Fruit fly (Drosophila melanogaster) whole organism, embryonic: ENCODE data around the gene CG33107.

Experiments used
- Atf3 ChIP-seq: fragments of 200-800 bp; sonication (Bioruptor generic); optimal IDR thresholded peaks from 3 replicates; lab custom pipeline; 2016; ENCODE audit warnings: missing biosample characterization, missing genetic modification characterization
- Blimp-1 ChIP-seq: fragments of 200-800 bp; sonication (Bioruptor generic); optimal IDR thresholded peaks from 3 replicates; lab custom pipeline; 2018; ENCODE audit warnings: missing biosample characterization, missing genetic modification characterization, mild to moderate bottlenecking, moderate library complexity, missing genetic modification reagents
- CG1024 ChIP-seq: fragments of 200-800 bp; sonication (Bioruptor generic); IDR thresholded peaks from 2 replicates; pipeline ENCODE4 v1.3.6; 2022; ENCODE audit warnings: missing biosample characterization, missing genetic modification characterization
- CG10274 ChIP-seq: fragments of 200-800 bp; sonication (Bioruptor generic); optimal IDR thresholded peaks from 3 replicates; lab custom pipeline; 2017; ENCODE audit warnings: missing biosample characterization, mild to moderate bottlenecking, missing genetic modification characterization
- CG10462 ChIP-seq: fragments of 200-800 bp; sonication (Bioruptor generic); optimal IDR thresholded peaks from 2 replicates; lab custom pipeline; 2016; ENCODE audit warnings: missing biosample characterization, missing genetic modification characterization
- CG10959 ChIP-seq: fragments of 200-800 bp; sonication (Bioruptor generic); IDR thresholded peaks from 2 replicates; pipeline ENCODE4 v1.3.6; 2022; ENCODE audit warnings: missing biosample characterization, missing genetic modification characterization
- CG12071 ChIP-seq: fragments of 200-800 bp; sonication (Bioruptor generic); optimal IDR thresholded peaks from 3 replicates; lab custom pipeline; 2018; ENCODE audit warnings: missing biosample characterization, mild to moderate bottlenecking, missing genetic modification characterization
- CG12236 ChIP-seq: fragments of 200-800 bp; sonication (Bioruptor generic); optimal IDR thresholded peaks from 2 replicates; lab custom pipeline; 2016; ENCODE audit warnings: missing biosample characterization, missing genetic modification characterization
- CG1233 ChIP-seq: fragments of 200-800 bp; sonication (Bioruptor generic); optimal IDR thresholded peaks from 4 replicates; lab custom pipeline; 2018; ENCODE audit warnings: missing biosample characterization, mild to moderate bottlenecking, missing genetic modification characterization
- CG12942 ChIP-seq: fragments of 200-800 bp; sonication (Bioruptor generic); optimal IDR thresholded peaks from 3 replicates; lab custom pipeline; 2016; ENCODE audit warnings: missing biosample characterization, missing genetic modification characterization
- CG13894 ChIP-seq: fragments of 200-800 bp; sonication (Bioruptor generic); optimal IDR thresholded peaks from 3 replicates; lab custom pipeline; 2018; ENCODE audit warnings: missing biosample characterization, mild to moderate bottlenecking, missing genetic modification characterization, moderate library complexity
- CG15514 ChIP-seq: fragments of 200-800 bp; sonication (Bioruptor generic); optimal IDR thresholded peaks from 3 replicates; lab custom pipeline; 2017; ENCODE audit warnings: missing biosample characterization, missing genetic modification characterization, mild to moderate bottlenecking, moderate library complexity, missing genetic modification reagents
- CG1602 ChIP-seq: fragments of 200-800 bp; sonication (Bioruptor generic); optimal IDR thresholded peaks from 3 replicates; lab custom pipeline; 2016; ENCODE audit warnings: missing biosample characterization, missing genetic modification characterization
- CG30403 ChIP-seq: fragments of 200-800 bp; sonication (Bioruptor generic); optimal IDR thresholded peaks from 3 replicates; lab custom pipeline; 2016; ENCODE audit warnings: missing biosample characterization, missing genetic modification characterization
- CG31441 ChIP-seq: fragments of 200-800 bp; sonication (Bioruptor generic); IDR thresholded peaks from 2 replicates; pipeline ENCODE4 v1.3.6; 2022; ENCODE audit warnings: missing biosample characterization, missing genetic modification characterization
- CG33213 ChIP-seq: fragments of 200-800 bp; sonication (Bioruptor generic); optimal IDR thresholded peaks from 3 replicates; lab custom pipeline; 2016; ENCODE audit warnings: missing biosample characterization, missing genetic modification characterization
- CG3407 ChIP-seq: fragments of 200-800 bp; sonication (Bioruptor generic); optimal IDR thresholded peaks from 2 replicates; lab custom pipeline; 2018; ENCODE audit warnings: missing biosample characterization, mild to moderate bottlenecking, missing genetic modification characterization
- CG4360 ChIP-seq: fragments of 200-800 bp; sonication (Bioruptor generic); IDR thresholded peaks from 2 replicates; pipeline ENCODE4 v1.3.6; 2022; ENCODE audit warnings: missing biosample characterization, missing genetic modification characterization
- CG5245 ChIP-seq: fragments of 200-800 bp; sonication (Bioruptor generic); optimal IDR thresholded peaks from 3 replicates; lab custom pipeline; 2016; ENCODE audit warnings: missing biosample characterization, missing genetic modification characterization
- CG6765 ChIP-seq: fragments of 200-800 bp; sonication (Bioruptor generic); optimal IDR thresholded peaks from 3 replicates; lab custom pipeline; 2017; ENCODE audit warnings: missing biosample characterization, mild to moderate bottlenecking, missing genetic modification characterization
- CG7271 ChIP-seq: fragments of 200-800 bp; sonication (Bioruptor generic); optimal IDR thresholded peaks from 2 replicates; lab custom pipeline; 2018; ENCODE audit warnings: missing biosample characterization, mild to moderate bottlenecking, missing genetic modification characterization, moderate library complexity
- CG8089 ChIP-seq: fragments of 200-800 bp; sonication (Bioruptor generic); optimal IDR thresholded peaks from 3 replicates; lab custom pipeline; 2016; ENCODE audit warnings: missing biosample characterization, missing genetic modification characterization
- CG8359 ChIP-seq: fragments of 200-800 bp; sonication (Bioruptor generic); optimal IDR thresholded peaks from 2 replicates; lab custom pipeline; 2017; ENCODE audit warnings: missing biosample characterization, mild to moderate bottlenecking, missing genetic modification characterization, borderline replicate concordance
- CG8924 ChIP-seq: fragments of 200-800 bp; optimal IDR thresholded peaks from 3 replicates; lab custom pipeline; 2019; ENCODE audit warnings: missing biosample characterization, mild to moderate bottlenecking, missing genetic modification characterization, moderate library complexity
- CG9797 ChIP-seq: fragments of 200-800 bp; sonication (Bioruptor generic); optimal IDR thresholded peaks from 3 replicates; lab custom pipeline; 2018; ENCODE audit warnings: missing biosample characterization, mild to moderate bottlenecking, missing genetic modification characterization
- Fer2 ChIP-seq: fragments of 200-800 bp; sonication (Bioruptor generic); optimal IDR thresholded peaks from 2 replicates; lab custom pipeline; 2018; ENCODE audit warnings: missing biosample characterization, mild to moderate bottlenecking, missing genetic modification characterization, moderate library complexity
- Fer3 ChIP-seq: fragments of 200-800 bp; sonication (Bioruptor generic); optimal IDR thresholded peaks from 2 replicates; lab custom pipeline; 2018; ENCODE audit warnings: missing biosample characterization, mild to moderate bottlenecking, missing genetic modification characterization, moderate library complexity
- Hand ChIP-seq: fragments of 200-800 bp; sonication (Bioruptor generic); optimal IDR thresholded peaks from 2 replicates; lab custom pipeline; 2017; ENCODE audit warnings: mild to moderate bottlenecking, missing biosample characterization, missing genetic modification reagents, missing genetic modification characterization
- Hmr ChIP-seq: fragments of 200-800 bp; sonication (Bioruptor generic); optimal IDR thresholded peaks from 3 replicates; lab custom pipeline; 2017; ENCODE audit warnings: mild to moderate bottlenecking, missing biosample characterization, missing genetic modification reagents, missing genetic modification characterization
- Hr3 ChIP-seq: fragments of 200-800 bp; sonication (Bioruptor generic); optimal IDR thresholded peaks from 3 replicates; lab custom pipeline; 2016; ENCODE audit warnings: missing biosample characterization, missing genetic modification characterization
- Hr78 ChIP-seq, 2 experiments: fragments of 200-800 bp in 1 of 2; fragments of >200 bp in 1 of 2; sonication (Bioruptor generic) in 1 of 2; optimal IDR thresholded peaks; 2 replicates each; lab custom pipeline; 2017 to 2019; ENCODE audit warnings: missing biosample characterization in 2 of 2, missing genetic modification characterization in 2 of 2, mild to moderate bottlenecking in 1 of 2, moderate library complexity in 1 of 2
- Jarid2 ChIP-seq: fragments of 200-800 bp; sonication (Bioruptor generic); optimal IDR thresholded peaks from 3 replicates; lab custom pipeline; 2017; ENCODE audit warnings: mild to moderate bottlenecking, missing biosample characterization, missing genetic modification reagents, missing genetic modification characterization
- Sry-δ ChIP-seq: fragments of 200-800 bp; sonication (Bioruptor generic); optimal IDR thresholded peaks from 2 replicates; lab custom pipeline; 2016; ENCODE audit warnings: missing biosample characterization, missing genetic modification characterization
- Stat92E ChIP-seq, 3 experiments: fragments of >200 bp in 2 of 3; fragments of 200-800 bp in 1 of 3; sonication (Bioruptor generic) in 1 of 3; optimal IDR thresholded peaks; 2 replicates each; lab custom pipeline; 2017 to 2019; ENCODE audit warnings: missing biosample characterization in 3 of 3, missing genetic modification characterization in 3 of 3, mild to moderate bottlenecking in 1 of 3, moderate library complexity in 1 of 3
- Xbp1 ChIP-seq: fragments of 200-800 bp; sonication (Bioruptor generic); optimal IDR thresholded peaks from 3 replicates; lab custom pipeline; 2016; ENCODE audit warnings: missing biosample characterization, mild to moderate bottlenecking, missing genetic modification characterization
- YL-1 ChIP-seq: fragments of 200-800 bp; sonication (Bioruptor generic); optimal IDR thresholded peaks from 3 replicates; lab custom pipeline; 2017; ENCODE audit warnings: missing biosample characterization, mild to moderate bottlenecking, missing genetic modification characterization
- bab2 ChIP-seq: fragments of 200-800 bp; sonication (Bioruptor generic); optimal IDR thresholded peaks from 2 replicates; lab custom pipeline; 2016; ENCODE audit warnings: missing biosample characterization, missing genetic modification characterization
- bigmax ChIP-seq: fragments of 200-800 bp; sonication (Bioruptor generic); optimal IDR thresholded peaks from 2 replicates; lab custom pipeline; 2018; ENCODE audit warnings: missing biosample characterization, mild to moderate bottlenecking, missing genetic modification characterization
- ci ChIP-seq: fragments of 200-800 bp; sonication (Bioruptor generic); IDR thresholded peaks from 3 replicates; pipeline ENCODE4 v1.3.6; 2022; ENCODE audit warnings: missing biosample characterization, missing genetic modification characterization
- croc ChIP-seq: fragments of 200-800 bp; sonication (Bioruptor generic); conservative IDR thresholded peaks from 3 replicates; pipeline ENCODE4 v1.3.6; 2022; ENCODE audit warnings: missing biosample characterization, missing genetic modification characterization
- ftz-f1 ChIP-seq: fragments of 200-800 bp; sonication (Bioruptor generic); optimal IDR thresholded peaks from 2 replicates; lab custom pipeline; 2016; ENCODE audit warnings: missing biosample characterization, missing genetic modification characterization
- insv ChIP-seq, 2 experiments: fragments of 200-800 bp; sonication (Bioruptor generic); optimal IDR thresholded peaks; 3 replicates each; lab custom pipeline; 2016 to 2018; ENCODE audit warnings: missing biosample characterization in 2 of 2, missing genetic modification characterization in 2 of 2
- klu ChIP-seq: fragments of 200-800 bp; sonication (Bioruptor generic); IDR thresholded peaks from 2 replicates; pipeline ENCODE4 v1.3.6; 2022; ENCODE audit warnings: missing biosample characterization, missing genetic modification characterization
- nau ChIP-seq: fragments of 200-800 bp; sonication (Bioruptor generic); optimal IDR thresholded peaks from 3 replicates; lab custom pipeline; 2017; ENCODE audit warnings: missing biosample characterization, mild to moderate bottlenecking, missing genetic modification characterization, missing genetic modification reagents
- pan ChIP-seq, 4 experiments: fragments of >200 bp in 3 of 4; fragments of 200-800 bp in 1 of 4; sonication (Bioruptor generic) in 1 of 4; optimal IDR thresholded peaks in 3 of 4; IDR thresholded peaks in 1 of 4; 2 replicates each; pipeline versions ENCODE4 v1.3.6 to Lab custom; 2017 to 2022; ENCODE audit warnings: missing biosample characterization in 2 of 4, missing genetic modification characterization in 2 of 4, mixed read lengths in 1 of 4
- schlank ChIP-seq: fragments of 200-800 bp; sonication (Bioruptor generic); optimal IDR thresholded peaks from 2 replicates; lab custom pipeline; 2018; ENCODE audit warnings: missing biosample characterization, mild to moderate bottlenecking, missing genetic modification characterization
- unc-4 ChIP-seq: fragments of 200-800 bp; sonication (Bioruptor generic); IDR thresholded peaks from 2 replicates; pipeline ENCODE4 v1.3.6; 2022; ENCODE audit warnings: missing biosample characterization, missing genetic modification characterization; ENCODE audit not compliant: partially characterized antibody
- usp ChIP-seq: fragments of >200 bp; optimal IDR thresholded peaks from 2 replicates; lab custom pipeline; 2017; ENCODE audit warnings: missing biosample characterization, missing genetic modification characterization
- vfl ChIP-seq: fragments of 200-800 bp; sonication (Bioruptor generic); optimal IDR thresholded peaks from 2 replicates; lab custom pipeline; 2016; ENCODE audit warnings: missing biosample characterization, missing genetic modification characterization
- z ChIP-seq: fragments of 200-800 bp; sonication (Bioruptor generic); IDR thresholded peaks from 3 replicates; pipeline ENCODE4 v1.3.6; 2022; ENCODE audit warnings: missing biosample characterization, missing genetic modification characterization

The CG33107 gene

dm6 chr3R:22547585-22548022, 36.9 kb downstream of the CG33107 start, which contains the start of gene AdipoR (continued):
- TF ChIP-seq schlank (tag; lab: Kevin White, UChicago) (no peak), Hmr (GFP tag; lab: Kevin White, UChicago) (peak; percentile 31), Sry-δ (peak; percentile 58), ci (peak; percentile 65), unc-4 (GFP tag; lab: Robert Waterston, UW) (peak; percentile 53), croc (no peak), CG1233 (GFP tag; lab: Kevin White, UChicago) (no peak), CG10274 (no peak), nau (GFP tag; lab: Kevin White, UChicago) (peak; percentile 38), pan (optimal IDR thresholded peaks at IDR 0.05; lab: Kevin White, UChicago) (no peak), pan (GFP tag; optimal IDR thresholded peaks at IDR 0.05 in 1 of 2, IDR thresholded peaks at IDR 0.05 in 1 of 2) (peak in 1 of 2 experiments; percentile 18), CG10959 (GFP tag; lab: Robert Waterston, UW) (no peak), CG9797 (GFP tag; lab: Kevin White, UChicago) (peak; percentile 97), bab2 (GFP tag; lab: Kevin White, UChicago) (peak; percentile 16), ftz-f1 (GFP tag; lab: Kevin White, UChicago) (peak; percentile 18), insv (GFP tag; optimal IDR thresholded peaks at IDR 0.05; lab: Kevin White, UChicago) (no peak), CG1602 (GFP tag; lab: Kevin White, UChicago) (no peak), CG31441 (GFP tag; lab: Robert Waterston, UW) (peak; percentile 30; the same call in 1 of the 2 replicates), CG8924 (tag; lab: Kevin White, UChicago) (peak; percentile 42), Fer2 (no peak), CG4360 (GFP tag; lab: Robert Waterston, UW) (no peak), CG8359 (GFP tag; lab: Kevin White, UChicago) (no peak), Hr78 (GFP tag; optimal IDR thresholded peaks at IDR 0.05; lab: Kevin White, UChicago) (no peak), CG12942 (GFP tag; lab: Kevin White, UChicago) (no peak), Blimp-1 (GFP tag; lab: Kevin White, UChicago) (peak; percentile 27), klu (GFP tag; lab: Robert Waterston, UW) (no peak), CG8089 (GFP tag; lab: Kevin White, UChicago) (no peak), CG7271 (tag; lab: Kevin White, UChicago) (no peak), CG30403 (no peak), CG15514 (peak; percentile 77), usp (GFP tag; lab: Kevin White, UChicago) (no peak), CG33213 (GFP tag; lab: Kevin White, UChicago) (peak; percentile 51), Hr3 (no peak), CG12236 (no peak), CG5245 (GFP tag; lab: Kevin White, UChicago) (no peak), Hand (no peak), Fer3 (tag; lab: Kevin White, UChicago) (no peak), Stat92E (GFP tag; optimal IDR thresholded peaks at IDR 0.05; lab: Kevin White, UChicago) (no peak), vfl (GFP tag; lab: Kevin White, UChicago) (no peak), YL-1 (GFP tag; lab: Kevin White, UChicago) (peak; percentile 92), CG13894 (tag; lab: Kevin White, UChicago) (no peak), z (GFP tag; lab: Robert Waterston, UW) (no peak), CG3407 (GFP tag; lab: Kevin White, UChicago) (no peak), Jarid2 (GFP tag; lab: Kevin White, UChicago) (peak; percentile 32), CG1024 (GFP tag; lab: Robert Waterston, UW) (no peak), bigmax (GFP tag; lab: Kevin White, UChicago) (no peak), CG12071 (GFP tag; lab: Kevin White, UChicago) (no peak), Xbp1 (no peak), CG6765 (peak; percentile 42), Atf3 (no peak), CG10462 (GFP tag; lab: Kevin White, UChicago) (no peak)
